Worm (Caenorhabditis elegans): Measurements from ENCODE around the gene mltn-12.

mltn-12 gene

DNA sequence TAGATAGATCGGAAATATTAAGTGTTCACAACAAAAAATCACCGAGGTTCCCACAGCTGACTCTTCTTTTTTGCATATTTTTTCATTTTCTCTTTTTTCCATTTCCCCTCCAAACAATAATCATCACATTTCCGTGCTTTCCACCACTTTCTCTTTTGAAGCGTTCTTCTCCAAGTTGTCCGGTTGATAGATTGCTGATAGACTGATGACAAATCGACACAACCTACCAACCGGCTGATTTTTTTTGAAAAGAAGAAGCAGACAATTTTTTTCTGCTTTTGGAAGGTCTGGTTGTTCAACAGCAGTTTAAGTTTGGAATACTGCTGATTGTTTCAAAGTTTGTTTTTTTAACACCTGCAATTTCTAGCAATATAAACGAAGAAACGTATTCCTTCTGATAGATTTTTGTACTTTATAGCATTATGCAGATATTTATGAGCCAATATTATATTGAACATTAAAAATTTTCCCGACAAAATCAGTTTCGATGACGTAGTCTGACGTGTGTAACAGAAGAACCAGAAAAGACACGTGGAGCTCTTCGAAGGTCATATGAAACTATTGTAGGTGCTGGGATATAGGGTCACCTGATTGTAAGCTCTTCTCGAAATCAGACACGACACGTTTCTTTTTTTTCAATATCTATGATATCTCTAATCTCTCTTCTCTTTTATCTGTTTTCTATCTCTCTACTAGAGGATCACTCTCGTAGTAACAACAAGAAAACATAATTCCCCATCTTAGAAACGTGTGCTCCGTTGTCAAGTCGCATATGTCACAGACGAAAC, 18.1 kb upstream of the mltn-12 start (continued):
- TF ChIP-seq Y116A8C.19 (tag; optimal IDR thresholded peaks at IDR 0.05; ENCODE audit: borderline replicate concordance) (no peak), fkh-8 (tag; optimal IDR thresholded peaks at IDR 0.05) (no peak), nhr-71 (tag; optimal IDR thresholded peaks at IDR 0.05) (peak; percentile 90), nhr-76 (tag; optimal IDR thresholded peaks at IDR 0.05) (no peak), rnt-1 (tag; optimal IDR thresholded peaks at IDR 0.05) (peak; percentile 79), mep-1 (tag; optimal IDR thresholded peaks at IDR 0.05) (no peak), snu-23 (GFP tag; optimal IDR thresholded peaks at IDR 0.05) (peak; percentile 67), ceh-8 (GFP tag; optimal IDR thresholded peaks at IDR 0.05) (no peak), lin-15B (tag; optimal IDR thresholded peaks at IDR 0.05) (no peak), C34B4.2 (tag; optimal IDR thresholded peaks at IDR 0.05) (no peak), ceh-88 (GFP tag; IDR thresholded peaks at IDR 0.05) (no peak), unc-62 (GFP tag; optimal IDR thresholded peaks at IDR 0.05) (no peak), zip-4 (GFP tag; optimal IDR thresholded peaks at IDR 0.05) (no peak), xbp-1 (tag; optimal IDR thresholded peaks at IDR 0.05) (peak; percentile 51), nhr-20 (tag; optimal IDR thresholded peaks at IDR 0.05) (peak; percentile 71), lsy-2 (tag; optimal IDR thresholded peaks at IDR 0.05) (peak; percentile 54 to 68), sup-37 (GFP tag; optimal IDR thresholded peaks at IDR 0.05) (no peak), alr-1 (tag; optimal IDR thresholded peaks at IDR 0.05; ENCODE audit: borderline replicate concordance) (no peak), nhr-85 (tag) (no peak), nhr-77 (tag; optimal IDR thresholded peaks at IDR 0.05) (no peak), egl-27 (tag; optimal IDR thresholded peaks at IDR 0.05) (no peak), tbx-2 (tag; optimal IDR thresholded peaks at IDR 0.05) (peak; percentile 25), grh-1 (GFP tag; IDR thresholded peaks at IDR 0.05) (no peak), lin-39 (tag; optimal IDR thresholded peaks at IDR 0.05) (peak; percentile 48), C16A3.4 (tag; optimal IDR thresholded peaks at IDR 0.05) (peak; percentile 45), mdl-1 (tag; optimal IDR thresholded peaks at IDR 0.05) (peak in 1 of 2 experiments; percentile 51), pax-3 (tag; optimal IDR thresholded peaks at IDR 0.05) (no peak), elt-2 (tag; optimal IDR thresholded peaks at IDR 0.05) (no peak), lin-14 (GFP tag; optimal IDR thresholded peaks at IDR 0.05) (peak; percentile 79), mab-9 (GFP tag; IDR thresholded peaks at IDR 0.05) (no peak), ceh-82 (tag; optimal IDR thresholded peaks at IDR 0.05) (no peak), ztf-4 (tag; optimal IDR thresholded peaks at IDR 0.05) (peak; percentile 66), aha-1 (tag; optimal IDR thresholded peaks at IDR 0.05) (no peak), efl-3 (GFP tag; optimal IDR thresholded peaks at IDR 0.05) (no peak), ceh-63 (GFP tag; optimal IDR thresholded peaks at IDR 0.05) (no peak), pag-3 (tag; optimal IDR thresholded peaks at IDR 0.05; ENCODE audit: borderline replicate concordance, insufficient read depth) (no peak), egl-13 (tag; optimal IDR thresholded peaks at IDR 0.05) (no peak), irx-1 (tag; optimal IDR thresholded peaks at IDR 0.05) (no peak), unc-98 (GFP tag; IDR thresholded peaks at IDR 0.05) (no peak), vab-15 (tag; optimal IDR thresholded peaks at IDR 0.05) (no peak), lin-13 (GFP tag; optimal IDR thresholded peaks at IDR 0.05) (no peak), tlp-1 (tag; optimal IDR thresholded peaks at IDR 0.05) (no peak), jun-1 (tag; optimal IDR thresholded peaks at IDR 0.05) (no peak), ztf-11 (tag; optimal IDR thresholded peaks at IDR 0.05) (no peak), hlh-4 (tag; optimal IDR thresholded peaks at IDR 0.05) (no peak), fkh-4 (tag; optimal IDR thresholded peaks at IDR 0.05; ENCODE audit: borderline replicate concordance) (no peak), ces-1 (GFP tag; optimal IDR thresholded peaks at IDR 0.05) (no peak), swsn-7 (tag; optimal IDR thresholded peaks at IDR 0.05) (peak; percentile 33), nhr-19 (GFP tag; conservative IDR thresholded peaks at IDR 0.05) (peak; percentile 74), ets-5 (GFP tag; IDR thresholded peaks at IDR 0.05) (no peak), fos-1 (tag; optimal IDR thresholded peaks at IDR 0.05) (no peak)

All from whole organism, L1 larva.